Fruit fly (Drosophila melanogaster): ENCODE results near the gene PpD6.

dm6 chr2L:3144709-3145108 is 35.2 kb downstream of the PpD6 start, which contains the start of gene toc:
- TF ChIP-seq woc (GFP tag; optimal IDR thresholded peaks at IDR 0.05): no peak
- TF ChIP-seq Sp1 (GFP tag; optimal IDR thresholded peaks at IDR 0.05): no peak

All from whole organism, wandering third instar larva.